Fruit fly (Drosophila melanogaster) whole organism, prepupa: ENCODE data around the gene yellow-f.

ENCODE experiments used
- Blimp-1 ChIP-seq: fragments of 200-800 bp; sonication (Bioruptor generic); optimal IDR thresholded peaks from 3 replicates; lab custom pipeline; 2017; ENCODE audit warnings: missing biosample characterization, missing genetic modification characterization, mild to moderate bottlenecking, moderate library complexity, missing genetic modification reagents
- CG10631 ChIP-seq: fragments of 200-800 bp; sonication (Bioruptor generic); optimal IDR thresholded peaks from 2 replicates; lab custom pipeline; 2016; ENCODE audit warnings: missing biosample characterization, missing genetic modification characterization
- CG10669 ChIP-seq: fragments of 200-800 bp; sonication (Bioruptor generic); optimal IDR thresholded peaks from 3 replicates; lab custom pipeline; 2018; ENCODE audit warnings: missing biosample characterization, mild to moderate bottlenecking, missing genetic modification characterization, moderate library complexity
- CG15336 ChIP-seq: fragments of 200-800 bp; sonication (Bioruptor generic); IDR thresholded peaks from 2 replicates; pipeline ENCODE4 v1.3.6; 2022; ENCODE audit warnings: missing biosample characterization, missing genetic modification characterization
- CG1621 ChIP-seq: fragments of 200-800 bp; sonication (Bioruptor generic); optimal IDR thresholded peaks from 3 replicates; lab custom pipeline; 2018; ENCODE audit warnings: missing biosample characterization, mild to moderate bottlenecking, missing genetic modification characterization
- CG16779 ChIP-seq: fragments of 200-800 bp; sonication (Bioruptor generic); optimal IDR thresholded peaks from 3 replicates; lab custom pipeline; 2017; ENCODE audit warnings: missing biosample characterization, mild to moderate bottlenecking, missing genetic modification characterization
- CG31627 ChIP-seq: fragments of 200-800 bp; sonication (Bioruptor generic); optimal IDR thresholded peaks from 3 replicates; lab custom pipeline; 2016; ENCODE audit warnings: missing biosample characterization, missing genetic modification characterization
- CG32006 ChIP-seq: fragments of 200-800 bp; sonication (Bioruptor generic); optimal IDR thresholded peaks from 3 replicates; lab custom pipeline; 2017; ENCODE audit warnings: missing biosample characterization, mild to moderate bottlenecking, missing genetic modification characterization
- CG3919 ChIP-seq: fragments of 200-800 bp; sonication (Bioruptor generic); optimal IDR thresholded peaks from 3 replicates; lab custom pipeline; 2016; ENCODE audit warnings: missing biosample characterization, missing genetic modification characterization
- CG4318 ChIP-seq: fragments of 200-800 bp; sonication (Bioruptor generic); optimal IDR thresholded peaks from 3 replicates; lab custom pipeline; 2017; ENCODE audit warnings: missing biosample characterization, mild to moderate bottlenecking, missing genetic modification characterization
- CG6163 ChIP-seq: fragments of 200-800 bp; sonication (Bioruptor generic); IDR thresholded peaks from 3 replicates; pipeline ENCODE4 v1.3.6; 2022; ENCODE audit warnings: missing biosample characterization, missing genetic modification characterization
- CG6276 ChIP-seq: fragments of 200-800 bp; sonication (Bioruptor generic); optimal IDR thresholded peaks from 2 replicates; lab custom pipeline; 2017; ENCODE audit warnings: missing biosample characterization, mild to moderate bottlenecking, missing genetic modification characterization
- CG6854 ChIP-seq: fragments of 200-800 bp; sonication (Bioruptor generic); optimal IDR thresholded peaks from 2 replicates; lab custom pipeline; 2017; ENCODE audit warnings: missing biosample characterization, mild to moderate bottlenecking, missing genetic modification characterization
- CG8119 ChIP-seq: fragments of 200-800 bp; sonication (Bioruptor generic); IDR thresholded peaks from 3 replicates; pipeline ENCODE4 v1.3.6; 2022; ENCODE audit warnings: missing biosample characterization, missing genetic modification characterization
- CG8319 ChIP-seq: fragments of 200-800 bp; sonication (Bioruptor generic); optimal IDR thresholded peaks from 3 replicates; lab custom pipeline; 2016; ENCODE audit warnings: missing biosample characterization, missing genetic modification characterization
- CG9139 ChIP-seq: fragments of 200-800 bp; sonication (Bioruptor generic); optimal IDR thresholded peaks from 3 replicates; lab custom pipeline; 2017; ENCODE audit warnings: missing biosample characterization, mild to moderate bottlenecking, missing genetic modification characterization
- Eip75B ChIP-seq: fragments of 200-800 bp; sonication (Bioruptor generic); optimal IDR thresholded peaks from 3 replicates; lab custom pipeline; 2016; ENCODE audit warnings: missing biosample characterization, missing genetic modification characterization
- Eip78C ChIP-seq: fragments of 200-800 bp; sonication (Bioruptor generic); peaks from one replicate; lab custom pipeline; 2016; ENCODE audit warnings: missing biosample characterization, missing genetic modification characterization
- Eip93F ChIP-seq: fragments of 200-800 bp; sonication (Bioruptor generic); optimal IDR thresholded peaks from 2 replicates; lab custom pipeline; 2016; ENCODE audit warnings: missing biosample characterization, mild to moderate bottlenecking, missing genetic modification characterization
- Ets21C ChIP-seq: fragments of 200-800 bp; sonication (Bioruptor generic); optimal IDR thresholded peaks from 3 replicates; lab custom pipeline; 2016; ENCODE audit warnings: missing biosample characterization, missing genetic modification characterization
- Ets96B ChIP-seq: fragments of 200-800 bp; optimal IDR thresholded peaks from 2 replicates; lab custom pipeline; 2019; ENCODE audit warnings: missing biosample characterization, mild to moderate bottlenecking, missing genetic modification characterization, moderate library complexity
- Hr39 ChIP-seq: fragments of 200-800 bp; sonication (Bioruptor generic); optimal IDR thresholded peaks from 2 replicates; lab custom pipeline; 2016; ENCODE audit warnings: missing biosample characterization, missing genetic modification characterization
- Hr4 ChIP-seq: fragments of 200-800 bp; sonication (Bioruptor generic); optimal IDR thresholded peaks from 3 replicates; lab custom pipeline; 2016; ENCODE audit warnings: missing biosample characterization, missing genetic modification characterization
- Smox ChIP-seq: fragments of 200-800 bp; sonication (Bioruptor generic); optimal IDR thresholded peaks from 3 replicates; lab custom pipeline; 2016; ENCODE audit warnings: missing biosample characterization, missing genetic modification characterization
- Sox14 ChIP-seq: fragments of 200-800 bp; sonication (Bioruptor generic); optimal IDR thresholded peaks from 3 replicates; lab custom pipeline; 2016; ENCODE audit warnings: missing biosample characterization, missing genetic modification characterization
- Sox15 ChIP-seq: fragments of 200-800 bp; sonication (Bioruptor generic); optimal IDR thresholded peaks from 3 replicates; lab custom pipeline; 2016; ENCODE audit warnings: missing biosample characterization, missing genetic modification characterization
- achi ChIP-seq: fragments of 200-800 bp; sonication (Bioruptor generic); optimal IDR thresholded peaks from 3 replicates; lab custom pipeline; 2016; ENCODE audit warnings: missing biosample characterization, missing genetic modification characterization
- cyc ChIP-seq: fragments of 200-800 bp; sonication (Bioruptor generic); optimal IDR thresholded peaks from 3 replicates; lab custom pipeline; 2016; ENCODE audit warnings: missing biosample characterization, missing genetic modification characterization
- dac ChIP-seq: fragments of 200-800 bp; sonication (Bioruptor generic); optimal IDR thresholded peaks from 2 replicates; lab custom pipeline; 2017; ENCODE audit warnings: missing biosample characterization, mild to moderate bottlenecking, missing genetic modification characterization
- dsx ChIP-seq: fragments of 200-800 bp; optimal IDR thresholded peaks from 3 replicates; lab custom pipeline; 2019; ENCODE audit warnings: missing biosample characterization, mild to moderate bottlenecking, missing genetic modification characterization, moderate library complexity; ENCODE audit not compliant: poor library complexity, severe bottlenecking
- eg ChIP-seq: fragments of 200-800 bp; sonication (Bioruptor generic); IDR thresholded peaks from 3 replicates; pipeline ENCODE4 v1.3.6; 2022; ENCODE audit warnings: missing biosample characterization, missing genetic modification characterization
- esn ChIP-seq: fragments of 200-800 bp; sonication (Bioruptor generic); optimal IDR thresholded peaks from 2 replicates; lab custom pipeline; 2016; ENCODE audit warnings: missing biosample characterization, mild to moderate bottlenecking, missing genetic modification characterization, moderate library complexity
- fd59A ChIP-seq: fragments of 200-800 bp; sonication (Bioruptor generic); optimal IDR thresholded peaks from 2 replicates; lab custom pipeline; 2017; ENCODE audit warnings: missing biosample characterization, mild to moderate bottlenecking, missing genetic modification characterization, missing genetic modification reagents
- fd85E ChIP-seq: fragments of 200-800 bp; sonication (Bioruptor generic); optimal IDR thresholded peaks from 3 replicates; lab custom pipeline; 2016; ENCODE audit warnings: missing biosample characterization, missing genetic modification characterization
- lz ChIP-seq: fragments of 200-800 bp; sonication (Bioruptor generic); optimal IDR thresholded peaks from 3 replicates; lab custom pipeline; 2016; ENCODE audit warnings: missing biosample characterization, missing genetic modification characterization
- spab ChIP-seq: fragments of 200-800 bp; sonication (Bioruptor generic); optimal IDR thresholded peaks from 2 replicates; lab custom pipeline; 2017; ENCODE audit warnings: missing biosample characterization, mild to moderate bottlenecking, missing genetic modification characterization, missing genetic modification reagents
- ss ChIP-seq, 2 experiments: fragments of 200-800 bp; sonication (Bioruptor generic); optimal IDR thresholded peaks; 2 replicates in 1 of 2; 3 replicates in 1 of 2; lab custom pipeline; 2017 to 2018; ENCODE audit warnings: mild to moderate bottlenecking in 2 of 2, missing biosample characterization in 2 of 2, missing genetic modification characterization in 2 of 2, moderate library complexity in 1 of 2
- topi ChIP-seq: fragments of 200-800 bp; sonication (Bioruptor generic); optimal IDR thresholded peaks from 3 replicates; lab custom pipeline; 2016; ENCODE audit warnings: missing biosample characterization, missing genetic modification characterization
- vri ChIP-seq: fragments of 200-800 bp; sonication (Bioruptor generic); optimal IDR thresholded peaks from 3 replicates; lab custom pipeline; 2016; ENCODE audit warnings: missing biosample characterization, mild to moderate bottlenecking, missing genetic modification characterization

yellow-f gene

dm6 chr3R:13012351-13012750 is 19.4 kb upstream of the yellow-f start (continued):
- peak; percentile 82 for TF ChIP-seq lz (GFP tag; lab: Kevin White, UChicago)
- peak; percentile 74 for TF ChIP-seq Hr4 (GFP tag; lab: Kevin White, UChicago)
- TF ChIP-seq Eip75B = peak; percentile 58
- TF ChIP-seq ss (GFP tag; optimal IDR thresholded peaks at IDR 0.05; lab: Kevin White, UChicago) = peak; percentile 71 to 75
- peak; percentile 75 for TF ChIP-seq Hr39 (GFP tag; lab: Kevin White, UChicago)
- TF ChIP-seq Smox (GFP tag; lab: Kevin White, UChicago) = peak; percentile 68
- TF ChIP-seq CG8319 (GFP tag; lab: Kevin White, UChicago) = peak; percentile 63
- TF ChIP-seq fd85E = no peak
- TF ChIP-seq Ets96B (tag; lab: Kevin White, UChicago) = peak; percentile 63
- peak; percentile 64 for TF ChIP-seq CG9139
- TF ChIP-seq Eip93F = no peak
- peak; percentile 47 for TF ChIP-seq spab (GFP tag; lab: Kevin White, UChicago)
- peak; percentile 73 for TF ChIP-seq Sox15 (GFP tag; lab: Kevin White, UChicago)
- TF ChIP-seq Eip78C (GFP tag; lab: Kevin White, UChicago) = peak; percentile 92
- peak; percentile 90 for TF ChIP-seq Sox14 (GFP tag; lab: Kevin White, UChicago)
- TF ChIP-seq Blimp-1 (GFP tag; lab: Kevin White, UChicago) = peak; percentile 57
- peak; percentile 74 for TF ChIP-seq cyc
- peak; percentile 81 for TF ChIP-seq esn (GFP tag; lab: Kevin White, UChicago)

- 0 out of 3 replicates have a peak, but pooled peaks have one; percentile 26 for TF ChIP-seq CG8119
- TF ChIP-seq eg = no peak
- TF ChIP-seq topi (GFP tag; lab: Kevin White, UChicago) = no peak
- TF ChIP-seq CG10631 (GFP tag; lab: Kevin White, UChicago) = no peak
- no peak for TF ChIP-seq CG4318 (GFP tag; lab: Kevin White, UChicago)
- no peak for TF ChIP-seq CG32006 (GFP tag; lab: Kevin White, UChicago)
- no peak for TF ChIP-seq Ets21C (GFP tag; lab: Kevin White, UChicago)
- TF ChIP-seq fd59A = no peak
- peak; percentile 40 for TF ChIP-seq CG6854 (GFP tag; lab: Kevin White, UChicago)
- TF ChIP-seq CG6276 (GFP tag; lab: Kevin White, UChicago) = no peak
- no peak for TF ChIP-seq lz (GFP tag; lab: Kevin White, UChicago)
- no peak for TF ChIP-seq vri (GFP tag; lab: Kevin White, UChicago)
- TF ChIP-seq CG10669 = no peak
- peak in 1 of 2 experiments; percentile 31 for TF ChIP-seq ss (GFP tag; optimal IDR thresholded peaks at IDR 0.05; lab: Kevin White, UChicago)
- TF ChIP-seq esn (GFP tag; lab: Kevin White, UChicago) = no peak
- TF ChIP-seq Smox (GFP tag; lab: Kevin White, UChicago) = no peak
- TF ChIP-seq achi (GFP tag; lab: Kevin White, UChicago) = no peak
- TF ChIP-seq CG1621 = peak; percentile 92
- no peak for TF ChIP-seq dsx (GFP tag; lab: Kevin White, UChicago)
- no peak for TF ChIP-seq CG3919 (GFP tag; lab: Kevin White, UChicago)
- no peak for TF ChIP-seq Hr4 (GFP tag; lab: Kevin White, UChicago)
- TF ChIP-seq CG16779 (tag; lab: Kevin White, UChicago) = peak; percentile 15
- no peak for TF ChIP-seq Eip93F
- TF ChIP-seq Ets96B (tag; lab: Kevin White, UChicago) = no peak
- no peak for TF ChIP-seq dac (GFP tag; lab: Kevin White, UChicago)
- TF ChIP-seq, all 60 proteins: peak for 5
Observed at dm6 chr3R:13011621-13011963, 18.6 kb upstream of the yellow-f start, which contains the start of gene CtBP. CtBP (plus strand) TSS chr3R:13011649.

- TF ChIP-seq Smox (GFP tag; lab: Kevin White, UChicago) (no peak), CG15336 (GFP tag; lab: Robert Waterston, UW) (0 out of 2 replicates have a peak, but pooled peaks have one; percentile 17), Sox14 (GFP tag; lab: Kevin White, UChicago) (peak; percentile 87), CG8319 (GFP tag; lab: Kevin White, UChicago) (peak; percentile 21), vri (GFP tag; lab: Kevin White, UChicago) (peak; percentile 73), CG6163 (GFP tag; lab: Robert Waterston, UW) (peak; percentile 50; the same call in 1 of the 3 replicates), CG6854 (GFP tag; lab: Kevin White, UChicago) (peak; percentile 2), Eip78C (GFP tag; lab: Kevin White, UChicago) (peak; percentile 31), CG8119 (0 out of 3 replicates have a peak, but pooled peaks have one; percentile 28), CG31627 (no peak)
Observed at dm6 chr3R:13010905-13011620, 18.1 kb upstream of the yellow-f start, which contains the start of gene CG8031. CG8031 (minus strand) TSS chr3R:13011310.
